Worm (Caenorhabditis elegans) whole organism, young adult: ENCODE results near the gene ins-16.
"Not testable (repeated sequence)": the region's sequence is repeated elsewhere in the genome, so short reads cannot be mapped to it uniquely, and the experiment has no call there.

Experiments
- B0336.3 ChIP-seq: fragments of 200-800 bp; sonication (Bioruptor generic); IDR thresholded peaks from 2 replicates; pipeline ENCODE4 v1.3.6; 2022; ENCODE audit warnings: missing genetic modification characterization, missing compliant biosample characterization
- C17E4.6 ChIP-seq: fragments of 200-800 bp; sonication (Bioruptor generic); IDR thresholded peaks from 2 replicates; pipeline ENCODE4 v1.3.6; 2022; ENCODE audit warnings: missing genetic modification reagents, missing genetic modification characterization, missing compliant biosample characterization
- F23B12.7 ChIP-seq: sonication (generic microtip); optimal IDR thresholded peaks from 2 replicates; lab custom pipeline; 2017; ENCODE audit warnings: missing genetic modification characterization, mild to moderate bottlenecking, missing compliant biosample characterization, antibody characterized with exemption, moderate library complexity; ENCODE audit not compliant: insufficient read depth
- F39B2.1 ChIP-seq: fragments of 200-800 bp; sonication (Bioruptor generic); IDR thresholded peaks from 2 replicates; pipeline ENCODE4 v1.3.6; 2022; ENCODE audit warnings: missing genetic modification reagents, missing genetic modification characterization, missing compliant biosample characterization
- F49E8.2 ChIP-seq: sonication (generic microtip); optimal IDR thresholded peaks from 3 replicates; lab custom pipeline; 2017; ENCODE audit warnings: missing genetic modification characterization, mild to moderate bottlenecking, missing compliant biosample characterization, antibody characterized with exemption, moderate library complexity; ENCODE audit not compliant: insufficient read depth
- Y53G8AR.9 ChIP-seq: fragments of 200-800 bp; sonication (Bioruptor generic); conservative IDR thresholded peaks from 2 replicates; pipeline ENCODE4 v1.3.6; 2022; ENCODE audit warnings: missing genetic modification reagents, missing genetic modification characterization, missing compliant biosample characterization
- Y67H2A.10 ChIP-seq: fragments of 200-800 bp; sonication (Bioruptor generic); conservative IDR thresholded peaks from 2 replicates; pipeline ENCODE4 v1.3.6; 2022; ENCODE audit warnings: missing genetic modification reagents, missing genetic modification characterization, missing compliant biosample characterization
- akir-1 ChIP-seq: fragments of 200-800 bp; sonication (Bioruptor generic); optimal IDR thresholded peaks from 2 replicates; lab custom pipeline; 2018; ENCODE audit warnings: mild to moderate bottlenecking, missing genetic modification characterization, moderate library complexity, missing compliant biosample characterization
- bed-1 ChIP-seq: fragments of 200-800 bp; sonication (Bioruptor generic); IDR thresholded peaks from 2 replicates; pipeline ENCODE4 v1.3.6; 2022; ENCODE audit warnings: missing genetic modification reagents, missing genetic modification characterization, missing compliant biosample characterization
- bed-2 ChIP-seq: fragments of 200-800 bp; sonication (Bioruptor generic); IDR thresholded peaks from 2 replicates; pipeline ENCODE4 v1.3.6; 2022; ENCODE audit warnings: missing genetic modification reagents, missing genetic modification characterization, missing compliant biosample characterization
- ccch-3 ChIP-seq: fragments of 200-800 bp; sonication (Bioruptor generic); optimal IDR thresholded peaks from 2 replicates; lab custom pipeline; 2018; ENCODE audit warnings: mild to moderate bottlenecking, missing genetic modification characterization, missing compliant biosample characterization
- cebp-1 ChIP-seq, 2 experiments: fragments of 200-800 bp in 1 of 2; sonication (Bioruptor generic) in 1 of 2; sonication (generic microtip) in 1 of 2; IDR thresholded peaks in 1 of 2; optimal IDR thresholded peaks in 1 of 2; 2 replicates each; pipeline versions ENCODE4 v1.3.6 to Lab custom; 2017 to 2022; ENCODE audit warnings: missing compliant biosample characterization in 2 of 2, missing genetic modification characterization in 2 of 2, mild to moderate bottlenecking in 1 of 2, missing genetic modification reagents in 1 of 2, moderate library complexity in 1 of 2
- egrh-3 ChIP-seq: fragments of 200-800 bp; sonication (Bioruptor generic); IDR thresholded peaks from 2 replicates; pipeline ENCODE4 v1.3.6; 2022; ENCODE audit warnings: missing genetic modification reagents, missing genetic modification characterization, missing compliant biosample characterization
- ets-4 ChIP-seq: fragments of 200-800 bp; sonication (Bioruptor generic); optimal IDR thresholded peaks from 2 replicates; lab custom pipeline; 2018; ENCODE audit warnings: mild to moderate bottlenecking, missing genetic modification characterization, missing compliant biosample characterization
- fkh-3 ChIP-seq: sonication (generic microtip); optimal IDR thresholded peaks from 2 replicates; lab custom pipeline; 2016; ENCODE audit warnings: mild to moderate bottlenecking, missing genetic modification characterization, missing compliant biosample characterization
- hmg-1.2 ChIP-seq: fragments of 200-800 bp; sonication (Bioruptor generic); IDR thresholded peaks from 2 replicates; pipeline ENCODE4 v1.3.6; 2022; ENCODE audit warnings: missing genetic modification reagents, missing genetic modification characterization, missing compliant biosample characterization
- lin-40 ChIP-seq: sonication (generic microtip); optimal IDR thresholded peaks from 2 replicates; lab custom pipeline; 2016; ENCODE audit warnings: missing genetic modification characterization, mild to moderate bottlenecking, missing compliant biosample characterization, missing genotype, missing genetic modification reagents
- lin-54 ChIP-seq: fragments of 200-800 bp; sonication (Bioruptor generic); optimal IDR thresholded peaks from 2 replicates; lab custom pipeline; 2018; ENCODE audit warnings: mild to moderate bottlenecking, missing genetic modification characterization, missing compliant biosample characterization
- lsy-27 ChIP-seq: sonication (generic microtip); optimal IDR thresholded peaks from 2 replicates; lab custom pipeline; 2017; ENCODE audit warnings: missing genetic modification characterization, mild to moderate bottlenecking, missing compliant biosample characterization, antibody characterized with exemption, missing genotype, borderline replicate concordance; ENCODE audit not compliant: insufficient read depth
- mxl-1 ChIP-seq: sonication (generic microtip); optimal IDR thresholded peaks from 2 replicates; lab custom pipeline; 2016; ENCODE audit warnings: missing genetic modification characterization, missing compliant biosample characterization
- nfyb-1 ChIP-seq: fragments of 200-800 bp; sonication (Bioruptor generic); IDR thresholded peaks from 2 replicates; pipeline ENCODE4 v1.3.6; 2022; ENCODE audit warnings: missing genetic modification reagents, missing genetic modification characterization, missing compliant biosample characterization
- nhr-80 ChIP-seq: sonication (generic microtip); optimal IDR thresholded peaks from 2 replicates; lab custom pipeline; 2016; ENCODE audit warnings: missing genetic modification characterization, missing compliant biosample characterization
- nhr-90 ChIP-seq: sonication (generic microtip); optimal IDR thresholded peaks from 2 replicates; lab custom pipeline; 2016; ENCODE audit warnings: missing genotype, mild to moderate bottlenecking, missing genetic modification characterization, missing compliant biosample characterization
- repo-1 ChIP-seq: sonication (generic microtip); optimal IDR thresholded peaks from 2 replicates; lab custom pipeline; 2017; ENCODE audit warnings: mild to moderate bottlenecking, missing genetic modification characterization, missing compliant biosample characterization
- snpc-1.1 ChIP-seq: sonication (generic microtip); optimal IDR thresholded peaks from 2 replicates; lab custom pipeline; 2017; ENCODE audit warnings: missing genetic modification characterization, mild to moderate bottlenecking, missing compliant biosample characterization, antibody characterized with exemption, moderate library complexity, missing genotype, missing genetic modification reagents; ENCODE audit not compliant: insufficient read depth
- snpc-3.4 ChIP-seq: sonication (generic microtip); optimal IDR thresholded peaks from 2 replicates; lab custom pipeline; 2017; ENCODE audit warnings: missing genetic modification characterization, mild to moderate bottlenecking, missing compliant biosample characterization, antibody characterized with exemption, moderate library complexity, missing genotype, missing genetic modification reagents
- snpc-4 ChIP-seq, 5 experiments: fragments of 150-350 bp in 1 of 5; sonication (generic microtip) in 4 of 5; optimal IDR thresholded peaks; 2 replicates each; lab custom pipeline; 2014 to 2018; ENCODE audit warnings: missing genetic modification characterization in 5 of 5, missing biosample characterization in 3 of 5, antibody characterized with exemption in 2 of 5, mild to moderate bottlenecking in 2 of 5, missing compliant biosample characterization in 2 of 5, missing genotype in 2 of 5, moderate library complexity in 2 of 5, missing genetic modification reagents in 1 of 5
- tbp1 ChIP-seq: fragments of 200-800 bp; sonication (Bioruptor generic); optimal IDR thresholded peaks from 2 replicates; lab custom pipeline; 2018; ENCODE audit warnings: mild to moderate bottlenecking, missing genetic modification characterization, missing compliant biosample characterization
- unc-62 ChIP-seq: fragments of 150-350 bp; optimal IDR thresholded peaks from 2 replicates; lab custom pipeline; 2014; ENCODE audit warnings: missing biosample characterization, missing genetic modification reagents, missing genetic modification characterization
- xnd-1 ChIP-seq: sonication (generic microtip); optimal IDR thresholded peaks from 2 replicates; lab custom pipeline; 2016; ENCODE audit warnings: missing genotype, missing genetic modification reagents, missing genetic modification characterization, missing compliant biosample characterization
- zim-3 ChIP-seq: sonication (generic microtip); optimal IDR thresholded peaks from 2 replicates; lab custom pipeline; 2017; ENCODE audit warnings: mild to moderate bottlenecking, missing genetic modification characterization, moderate library complexity, missing compliant biosample characterization

ins-16 gene

ce11 chrIII:2089453-2089852, 28.7 kb upstream of the ins-16 start (continued):
- TF ChIP-seq unc-62 (GFP tag; lab: Kevin White, UChicago) = no peak
- TF ChIP-seq snpc-3.4 (tag; lab: Kevin White, UChicago) = no peak
- TF ChIP-seq Y67H2A.10 (GFP tag; lab: Robert Waterston, UW) = no peak
- no peak for TF ChIP-seq ets-4
- TF ChIP-seq hmg-1.2 = peak; percentile 87
- no peak for TF ChIP-seq lin-40
- no peak for TF ChIP-seq nhr-90 (tag; lab: Kevin White, UChicago)
- no peak for TF ChIP-seq fkh-3
- TF ChIP-seq F49E8.2 (tag; lab: Kevin White, UChicago) = no peak
- no peak for TF ChIP-seq akir-1 (GFP tag; lab: Kevin White, UChicago)
- TF ChIP-seq F23B12.7 (tag; lab: Kevin White, UChicago) = no peak
- TF ChIP-seq mxl-1 (tag; lab: Kevin White, UChicago) = no peak
- TF ChIP-seq nhr-80 (tag; lab: Kevin White, UChicago) = peak; percentile 3
- TF ChIP-seq tbp1 (GFP tag; lab: Kevin White, UChicago) = no peak
- no peak for TF ChIP-seq F39B2.1 (GFP tag; lab: Robert Waterston, UW)
- TF ChIP-seq repo-1 (tag; lab: Kevin White, UChicago) = no peak
- no peak for TF ChIP-seq ccch-3 (GFP tag; lab: Kevin White, UChicago)
- no peak for TF ChIP-seq nfyb-1 (GFP tag; lab: Robert Waterston, UW)

DNA sequence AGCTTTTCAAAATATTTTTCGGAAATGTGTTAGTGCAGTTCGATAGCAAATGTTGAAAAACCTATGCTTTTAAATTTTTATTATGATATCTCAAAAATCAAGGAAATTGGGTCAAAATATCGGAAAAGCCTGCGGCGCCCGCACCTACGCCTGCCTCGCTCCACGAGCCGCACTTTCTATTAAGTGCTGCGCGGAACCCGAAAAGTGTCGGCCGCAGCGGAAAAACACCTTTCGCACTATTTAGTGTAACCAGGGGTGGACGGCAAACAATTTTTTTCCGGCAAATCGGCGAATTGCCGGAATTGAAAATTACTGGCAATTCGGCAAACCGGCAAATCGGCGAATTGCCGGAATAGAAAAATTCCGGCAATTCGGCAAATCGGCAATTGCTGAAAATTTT, 24.1 kb upstream of the ins-16 start:
- no peak for TF ChIP-seq lsy-27
- no peak for TF ChIP-seq B0336.3 (GFP tag; lab: Robert Waterston, UW)
- no peak for TF ChIP-seq egrh-3 (GFP tag; lab: Robert Waterston, UW)
- no peak for TF ChIP-seq bed-1 (GFP tag; lab: Robert Waterston, UW)
- TF ChIP-seq hmg-1.2 = 0 out of 2 replicates have a peak, but pooled peaks have one; percentile 7
- TF ChIP-seq snpc-1.1 (tag; lab: Kevin White, UChicago) = peak; percentile 49
- peak; percentile 12 for TF ChIP-seq snpc-4 (GFP tag; optimal IDR thresholded peaks at IDR 0.05; lab: Kevin White, UChicago)
- TF ChIP-seq snpc-4 (tag; optimal IDR thresholded peaks at IDR 0.05; lab: Kevin White, UChicago) = peak in 2 of 4 experiments; percentile 60 to 86

DNA sequence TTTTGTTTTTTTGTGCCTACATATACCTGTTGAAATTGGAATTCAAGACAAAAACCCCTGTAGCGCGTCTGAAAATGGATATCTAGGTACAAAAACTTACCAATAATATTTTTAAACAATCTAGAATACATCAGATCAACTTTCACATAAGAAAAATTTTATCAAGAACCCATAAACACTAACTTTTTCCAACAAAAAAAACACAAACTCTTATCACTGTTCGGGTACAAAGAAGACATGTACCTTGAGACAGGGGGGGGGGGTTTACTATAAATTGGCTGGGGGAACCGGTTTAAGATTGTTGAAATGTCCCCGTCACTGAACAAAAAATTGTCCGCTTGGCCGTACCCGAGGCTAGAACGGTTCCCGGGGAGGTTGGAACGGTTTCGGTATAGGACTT, 21.8 kb upstream of the ins-16 start, which contains the start of gene cpt-3:
Gene cpt-3 (plus strand): TSS at position 301 of the 400 bp plus-strand sequence.
- not testable (repeated sequence) for TF ChIP-seq repo-1 (tag; lab: Kevin White, UChicago); Y53G8AR.9 (GFP tag; lab: Robert Waterston, UW); xnd-1 (tag; lab: Kevin White, UChicago)
- TF ChIP-seq, all 124 proteins: peak for 0; not testable (repeated sequence) for 124

DNA sequence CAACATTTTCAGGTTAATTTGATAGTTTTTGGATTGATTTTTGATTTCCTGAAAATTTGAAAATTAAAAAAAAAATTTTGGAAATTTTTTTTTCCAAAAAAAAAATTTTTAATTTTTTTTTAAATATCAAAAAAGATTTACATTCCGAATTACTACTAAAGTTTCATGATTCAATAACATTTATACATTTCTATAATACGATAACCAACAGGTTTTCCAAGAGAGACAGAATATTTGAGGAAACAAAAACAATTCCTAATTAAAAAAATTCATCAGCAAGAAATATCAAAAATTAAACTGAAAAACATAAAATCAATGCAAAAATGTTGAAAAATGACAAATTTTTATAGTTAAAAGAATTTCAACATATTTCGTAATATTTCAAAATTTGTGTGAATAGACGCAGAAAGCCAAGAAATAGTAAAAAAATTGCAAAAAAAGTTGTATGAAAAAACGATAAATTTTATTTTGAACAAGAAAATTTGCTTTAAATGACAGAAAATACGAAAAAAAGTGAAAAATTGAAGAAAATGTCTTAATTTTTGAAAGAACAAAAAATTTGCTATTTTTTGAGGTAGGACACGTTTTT, 15.9 kb upstream of the ins-16 start, which contains the start of gene Y39A3A.4:
Gene Y39A3A.4 (minus strand): TSS at position 51 of the 589 bp plus-strand sequence.
- TF ChIP-seq bed-2 (GFP tag; lab: Robert Waterston, UW) (no peak), C17E4.6 (GFP tag; lab: Robert Waterston, UW) (no peak), zim-3 (tag; lab: Kevin White, UChicago) (no peak), lin-54 (GFP tag; lab: Kevin White, UChicago) (no peak), cebp-1 (GFP tag; IDR thresholded peaks at IDR 0.05; lab: Robert Waterston, UW) (peak; percentile 50; the same call in 1 of the 2 replicates), cebp-1 (tag; optimal IDR thresholded peaks at IDR 0.05; lab: Kevin White, UChicago) (peak; percentile 77)
